Worm (Caenorhabditis elegans): ENCODE data around the gene T25D10.1.

The T25D10.1 gene

DNA sequence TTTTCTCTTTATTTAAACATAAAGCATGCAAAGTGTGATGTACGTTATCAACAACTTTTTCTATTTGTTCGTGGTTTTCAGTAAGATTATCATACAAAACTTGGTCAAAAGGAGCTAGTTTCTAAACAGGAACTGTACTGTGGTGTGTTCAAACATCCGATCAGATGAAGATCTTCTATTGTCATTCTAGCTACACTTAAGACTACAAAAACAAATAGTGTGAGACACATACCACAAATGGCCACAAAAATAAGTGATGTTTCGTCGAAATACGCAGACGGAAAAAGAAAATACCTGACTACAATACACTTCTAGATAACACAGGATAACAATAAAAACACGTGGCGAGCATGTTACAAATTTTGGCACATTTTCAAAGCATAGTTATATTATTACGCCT lies 45.5 kb downstream of the T25D10.1 start:
- no peak for TF ChIP-seq C38D4.7 (GFP tag; optimal IDR thresholded peaks at IDR 0.05)
- no peak for TF ChIP-seq hlh-8 (tag; optimal IDR thresholded peaks at IDR 0.05)
- no peak for TF ChIP-seq pqm-1 (tag; optimal IDR thresholded peaks at IDR 0.05)
- no peak for TF ChIP-seq sox-4 (tag; optimal IDR thresholded peaks at IDR 0.05)
- TF ChIP-seq Y22D7AL.16 (tag; optimal IDR thresholded peaks at IDR 0.05), result no peak
- TF ChIP-seq ceh-31 (tag; optimal IDR thresholded peaks at IDR 0.05), result no peak
- TF ChIP-seq pat-9 (tag; optimal IDR thresholded peaks at IDR 0.05), result no peak
- TF ChIP-seq fkh-6 (tag; optimal IDR thresholded peaks at IDR 0.05), result no peak
- no peak for TF ChIP-seq ceh-30 (tag; optimal IDR thresholded peaks at IDR 0.05)
- no peak for TF ChIP-seq eyg-1 (tag; optimal IDR thresholded peaks at IDR 0.05)
- no peak for TF ChIP-seq ama-1 (optimal IDR thresholded peaks at IDR 0.05)

- TF ChIP-seq ttx-3 (tag; optimal IDR thresholded peaks at IDR 0.05) (no peak), ceh-34 (tag; optimal IDR thresholded peaks at IDR 0.05) (no peak), hlh-13 (GFP tag; optimal IDR thresholded peaks at IDR 0.05) (no peak), hlh-30 (tag; optimal IDR thresholded peaks at IDR 0.05; ENCODE audit: insufficient read depth) (no peak), fkh-10 (GFP tag; optimal IDR thresholded peaks at IDR 0.05) (no peak), npax-4 (tag; optimal IDR thresholded peaks at IDR 0.05) (no peak), sox-2 (GFP tag; IDR thresholded peaks at IDR 0.05) (no peak), lim-6 (tag; optimal IDR thresholded peaks at IDR 0.05) (no peak), fkh-6 (tag; optimal IDR thresholded peaks at IDR 0.05) (no peak), elt-4 (tag; optimal IDR thresholded peaks at IDR 0.05) (no peak), sdc-2 (tag; optimal IDR thresholded peaks at IDR 0.05) (no peak), unc-42 (tag; optimal IDR thresholded peaks at IDR 0.05) (no peak), nfya-1 (tag; optimal IDR thresholded peaks at IDR 0.05) (no peak), tbx-2 (tag; optimal IDR thresholded peaks at IDR 0.05) (no peak)
Measured at ce11 chrII:6449656-6450055, 46.5 kb downstream of the T25D10.1 start, which contains the start of gene nhr-22. TSS of gene nhr-22 (minus strand) at chrII:6449792.

ce11 chrII:6453341-6453806 lies 50.2 kb downstream of the T25D10.1 start, which contains the start of gene atg-16.2:
TSS of gene atg-16.2 (minus strand) at chrII:6453391.
- TF ChIP-seq pros-1 (tag; optimal IDR thresholded peaks at IDR 0.05) (no peak), che-1 (tag; optimal IDR thresholded peaks at IDR 0.05) (no peak), hlh-8 (tag; optimal IDR thresholded peaks at IDR 0.05) (peak; percentile 21), ceh-31 (tag; optimal IDR thresholded peaks at IDR 0.05) (peak; percentile 62), ceh-48 (tag; optimal IDR thresholded peaks at IDR 0.05) (peak; percentile 13), nfya-1 (tag; optimal IDR thresholded peaks at IDR 0.05) (peak; percentile 37), unc-42 (tag; optimal IDR thresholded peaks at IDR 0.05) (peak; percentile 90), hlh-30 (tag; optimal IDR thresholded peaks at IDR 0.05; ENCODE audit: insufficient read depth) (peak; percentile 60), ceh-19 (GFP tag; optimal IDR thresholded peaks at IDR 0.05) (no peak), ceh-14 (tag; optimal IDR thresholded peaks at IDR 0.05) (peak; percentile 11)
